Fruit fly (Drosophila melanogaster): ENCODE results near the gene Arfrp1.

DNA sequence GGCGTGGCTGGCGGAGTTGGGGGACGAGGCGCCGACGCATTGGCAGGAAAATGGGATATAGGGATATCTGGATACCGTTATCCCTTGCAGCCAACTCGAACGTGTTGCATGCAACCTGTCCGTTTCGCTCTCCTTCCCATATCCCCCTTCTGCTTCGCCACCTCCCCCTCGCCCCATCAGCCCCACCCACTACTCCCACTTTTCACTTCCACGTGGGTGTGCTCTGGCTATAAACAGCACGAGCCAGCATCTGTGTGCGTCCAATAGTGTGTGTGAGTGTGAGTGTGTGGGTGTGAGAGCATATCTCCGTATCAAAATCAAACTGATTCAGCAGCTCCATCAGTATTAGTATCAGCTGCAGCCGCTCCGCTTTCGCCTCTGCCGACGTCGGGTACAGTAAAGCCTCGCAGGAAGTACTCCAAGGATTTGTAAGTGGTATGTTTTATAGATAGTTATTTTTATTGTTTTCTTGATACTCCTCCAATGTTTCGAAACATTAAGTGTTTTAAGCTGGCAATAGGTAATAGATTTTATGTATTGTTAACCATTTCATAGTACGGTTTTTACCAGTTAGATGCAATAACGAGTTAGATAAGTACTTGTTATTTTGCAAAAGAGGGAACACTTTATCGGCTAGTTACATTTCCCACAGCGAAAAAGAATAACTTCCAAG, 12.2 kb downstream of the Arfrp1 start:
- no peak for TF ChIP-seq CG9948 (tag; optimal IDR thresholded peaks at IDR 0.05)
- peak; percentile 45 for TF ChIP-seq CG8301 (tag; optimal IDR thresholded peaks at IDR 0.05)
- no peak for TF ChIP-seq Ets98B (GFP tag; IDR thresholded peaks at IDR 0.05)
- TF ChIP-seq D1 (tag; optimal IDR thresholded peaks at IDR 0.05): no peak
- no peak for TF ChIP-seq EcR (GFP tag; optimal IDR thresholded peaks at IDR 0.05)
- TF ChIP-seq CG34367 (tag; optimal IDR thresholded peaks at IDR 0.05): no peak
- TF ChIP-seq Snoo (tag; optimal IDR thresholded peaks at IDR 0.05): no peak
- TF ChIP-seq fd96Ca (GFP tag; IDR thresholded peaks at IDR 0.05): peak; percentile 46; the same call in 1 of the 3 replicates
- 0 out of 3 replicates have a peak, but pooled peaks have one; percentile 38 for TF ChIP-seq CG4496 (GFP tag; IDR thresholded peaks at IDR 0.05)
- no peak for TF ChIP-seq CG15710 (tag; optimal IDR thresholded peaks at IDR 0.05)
- TF ChIP-seq Pif1A (GFP tag; optimal IDR thresholded peaks at IDR 0.05): no peak
- no peak for TF ChIP-seq Pif1B (GFP tag; optimal IDR thresholded peaks at IDR 0.05)

Measured in whole organism, pupa.